Worm (Caenorhabditis elegans) whole organism, L4 larva: ENCODE results near the gene ZK228.1.

Source experiments
- ceh-82 ChIP-seq: sonication (generic microtip); optimal IDR thresholded peaks from 2 replicates; lab custom pipeline; 2017; ENCODE audit warnings: missing biosample characterization, missing genetic modification characterization
- pha-4 ChIP-seq, 2 experiments: fragments of 150-350 bp in 1 of 2; fragments of 200-800 bp in 1 of 2; sonication (Bioruptor generic) in 1 of 2; IDR thresholded peaks in 1 of 2; optimal IDR thresholded peaks in 1 of 2; 2 replicates each; pipeline versions ENCODE4 v1.3.6 to Lab custom; 2014 to 2022; ENCODE audit warnings: missing genetic modification characterization in 2 of 2, missing genetic modification reagents in 2 of 2, missing biosample characterization in 1 of 2, missing compliant biosample characterization in 1 of 2
- spr-3 ChIP-seq: fragments of 200-800 bp; sonication (Bioruptor generic); optimal IDR thresholded peaks from 2 replicates; lab custom pipeline; 2018; ENCODE audit warnings: mild to moderate bottlenecking, missing genetic modification characterization, missing compliant biosample characterization

- TF ChIP-seq ceh-82 (tag; lab: Kevin White, UChicago) (no peak), spr-3 (GFP tag; lab: Kevin White, UChicago) (no peak), pha-4 (GFP tag; IDR thresholded peaks at IDR 0.05; lab: Robert Waterston, UW) (no peak), pha-4 (tag; optimal IDR thresholded peaks at IDR 0.05; lab: Kevin White, UChicago) (no peak)
These were observed 47.7 kb downstream of the ZK228.1 start, which contains the start of gene slo-1 for ce11 chrV:18491961-18492360.
